Worm (Caenorhabditis elegans) whole organism, L4 larva: ENCODE data around the gene nxf-2.

ENCODE experiments used
- F44E2.7 ChIP-seq: fragments of 200-800 bp; sonication (Bioruptor generic); IDR thresholded peaks from 2 replicates; pipeline ENCODE4 v2.1.2; 2022; ENCODE audit warnings: missing genetic modification characterization, missing compliant biosample characterization
- aly-2 ChIP-seq: sonication (generic microtip); optimal IDR thresholded peaks from 2 replicates; lab custom pipeline; 2018; ENCODE audit warnings: missing biosample characterization, missing genetic modification characterization
- ceh-20 ChIP-seq: fragments of 200-800 bp; sonication (Bioruptor generic); IDR thresholded peaks from 2 replicates; pipeline ENCODE4 v1.3.6; 2022; ENCODE audit warnings: missing genetic modification reagents, missing genetic modification characterization, missing compliant biosample characterization
- ces-1 ChIP-seq: fragments of 150-350 bp; sonication (generic microtip); optimal IDR thresholded peaks from 4 replicates; lab custom pipeline; 2014; ENCODE audit warnings: missing biosample characterization, missing genetic modification reagents, missing genetic modification characterization
- daf-16 ChIP-seq, 3 experiments: sonication (generic microtip); optimal IDR thresholded peaks; 2 replicates each; lab custom pipeline; 2016 to 2017; ENCODE audit warnings: missing genetic modification characterization in 3 of 3, missing genetic modification reagents in 3 of 3, mild to moderate bottlenecking in 2 of 3, missing compliant biosample characterization in 2 of 3, missing biosample characterization in 1 of 3, moderate library complexity in 1 of 3
- egl-27 ChIP-seq: sonication (generic microtip); optimal IDR thresholded peaks from 3 replicates; lab custom pipeline; 2017; ENCODE audit warnings: missing biosample characterization, missing genetic modification reagents, missing genetic modification characterization
- mdl-1 ChIP-seq, 2 experiments: fragments of 150-350 bp in 1 of 2; sonication (generic microtip) in 1 of 2; optimal IDR thresholded peaks; 2 replicates each; lab custom pipeline; 2014 to 2017; ENCODE audit warnings: missing biosample characterization in 2 of 2, missing genetic modification characterization in 2 of 2
- nhr-111 ChIP-seq: fragments of 200-800 bp; sonication (Bioruptor generic); optimal IDR thresholded peaks from 2 replicates; lab custom pipeline; 2018; ENCODE audit warnings: mild to moderate bottlenecking, missing genetic modification characterization, missing compliant biosample characterization
- pha-4 ChIP-seq, 2 experiments: fragments of 150-350 bp in 1 of 2; fragments of 200-800 bp in 1 of 2; sonication (Bioruptor generic) in 1 of 2; IDR thresholded peaks in 1 of 2; optimal IDR thresholded peaks in 1 of 2; 2 replicates each; pipeline versions ENCODE4 v1.3.6 to Lab custom; 2014 to 2022; ENCODE audit warnings: missing genetic modification characterization in 2 of 2, missing genetic modification reagents in 2 of 2, missing biosample characterization in 1 of 2, missing compliant biosample characterization in 1 of 2
- rbr-2 ChIP-seq: sonication (generic microtip); optimal IDR thresholded peaks from 2 replicates; lab custom pipeline; 2016; ENCODE audit warnings: missing genotype, missing genetic modification characterization, missing compliant biosample characterization
- snpc-4 ChIP-seq: fragments of 150-350 bp; optimal IDR thresholded peaks from 2 replicates; lab custom pipeline; 2014; ENCODE audit warnings: missing biosample characterization, missing genetic modification characterization
- ztf-11 ChIP-seq: fragments of 150-350 bp; optimal IDR thresholded peaks from 2 replicates; lab custom pipeline; 2014; ENCODE audit warnings: missing biosample characterization, missing genetic modification characterization

ce11 chrV:14368272-14369052 is 49.2 kb downstream of the nxf-2 start:
- TF ChIP-seq snpc-4 (no peak), egl-27 (tag; lab: Kevin White, UChicago) (no peak), daf-16 (GFP tag; optimal IDR thresholded peaks at IDR 0.05; lab: Kevin White, UChicago) (no peak), daf-16 (tag; optimal IDR thresholded peaks at IDR 0.05; lab: Kevin White, UChicago) (peak; percentile 65), aly-2 (tag; lab: Kevin White, UChicago) (no peak), mdl-1 (tag; optimal IDR thresholded peaks at IDR 0.05; lab: Kevin White, UChicago) (peak; percentile 64 to 93), F44E2.7 (no peak), ceh-20 (GFP tag; lab: Robert Waterston, UW) (peak; percentile 55), ztf-11 (tag; lab: Kevin White, UChicago) (no peak), pha-4 (GFP tag; IDR thresholded peaks at IDR 0.05; lab: Robert Waterston, UW) (no peak), pha-4 (tag; optimal IDR thresholded peaks at IDR 0.05; lab: Kevin White, UChicago) (no peak), ces-1 (no peak), rbr-2 (tag; lab: Kevin White, UChicago) (peak; percentile 58), nhr-111 (GFP tag; lab: Kevin White, UChicago) (no peak)
